Fruit fly (Drosophila melanogaster): ENCODE measurements around the gene Sf3b2.

dm6 chr2L:3029012-3029411 lies at the start of gene Sf3b2, which contains the start of gene CG17219:
- TF ChIP-seq h (optimal IDR thresholded peaks at IDR 0.05) (no peak), Myc (optimal IDR thresholded peaks at IDR 0.05) (no peak), Sin3A (optimal IDR thresholded peaks at IDR 0.05) (no peak), insv (optimal IDR thresholded peaks at IDR 0.05) (no peak)

Measured in Kc167 (cell line).